Worm (Caenorhabditis elegans): Measurements from ENCODE around the gene C54D10.5.

DNA sequence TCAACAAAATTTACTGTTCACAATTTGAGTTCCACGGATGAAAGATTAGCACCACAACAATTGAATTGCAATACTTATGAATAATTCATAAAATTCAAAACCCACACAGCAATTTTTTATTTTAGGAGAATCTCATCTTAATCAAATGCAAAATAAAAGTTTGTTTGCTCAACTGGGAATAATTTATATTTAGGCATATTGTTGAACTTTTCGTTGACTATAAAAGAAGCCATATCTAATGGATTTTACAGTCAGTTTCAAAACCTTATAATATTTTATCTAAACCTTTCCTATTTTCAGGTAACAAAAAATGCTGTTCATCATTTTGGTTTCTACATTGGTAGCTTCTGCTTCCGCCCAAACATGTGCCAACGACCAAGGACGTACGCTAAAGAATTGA is 10.8 kb upstream of the C54D10.5 start, which contains the start of gene C54D10.3:
- TF ChIP-seq F22D6.2 (tag; optimal IDR thresholded peaks at IDR 0.05) = no peak
- no peak for TF ChIP-seq F49E8.2 (tag; optimal IDR thresholded peaks at IDR 0.05; ENCODE audit: insufficient read depth)
- no peak for TF ChIP-seq F52B5.7 (tag; optimal IDR thresholded peaks at IDR 0.05)
- no peak for TF ChIP-seq efl-1 (GFP tag; optimal IDR thresholded peaks at IDR 0.05)
- TF ChIP-seq unc-130 (GFP tag; optimal IDR thresholded peaks at IDR 0.05) = no peak
- TF ChIP-seq unc-62 (GFP tag; optimal IDR thresholded peaks at IDR 0.05) = no peak
- no peak for TF ChIP-seq Y67H2A.10 (GFP tag; conservative IDR thresholded peaks at IDR 0.05)
